Worm (Caenorhabditis elegans) whole organism, dauer: ENCODE measurements around the gene C27D6.12.

Experiments used
- unc-62 ChIP-seq: sonication (generic microtip); optimal IDR thresholded peaks from 2 replicates; lab custom pipeline; 2017; ENCODE audit warnings: missing biosample characterization, missing genetic modification reagents, missing genetic modification characterization

Gene C27D6.12

DNA sequence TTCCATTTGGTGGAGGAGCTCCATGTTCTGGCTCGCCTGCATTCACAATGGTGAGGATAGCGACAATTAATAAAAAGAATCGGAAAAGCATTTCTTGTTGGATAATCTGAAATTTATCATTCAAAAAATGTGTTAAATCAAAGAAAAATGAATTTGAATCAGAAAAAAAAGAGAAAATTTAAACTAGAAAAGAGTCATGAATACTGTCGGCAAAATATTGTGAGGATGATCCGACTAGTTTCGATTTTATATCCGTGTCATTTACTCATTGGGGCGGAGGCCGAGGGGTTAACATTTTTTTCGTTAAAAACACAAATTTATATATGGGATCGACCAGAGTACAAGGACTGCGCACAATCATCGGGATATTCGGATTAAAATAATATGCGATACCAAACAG lies at the start of gene C27D6.12:
TSS of gene C27D6.12 (minus strand) at position 101 of the 400 bp plus-strand sequence.
- no peak for TF ChIP-seq unc-62

DNA sequence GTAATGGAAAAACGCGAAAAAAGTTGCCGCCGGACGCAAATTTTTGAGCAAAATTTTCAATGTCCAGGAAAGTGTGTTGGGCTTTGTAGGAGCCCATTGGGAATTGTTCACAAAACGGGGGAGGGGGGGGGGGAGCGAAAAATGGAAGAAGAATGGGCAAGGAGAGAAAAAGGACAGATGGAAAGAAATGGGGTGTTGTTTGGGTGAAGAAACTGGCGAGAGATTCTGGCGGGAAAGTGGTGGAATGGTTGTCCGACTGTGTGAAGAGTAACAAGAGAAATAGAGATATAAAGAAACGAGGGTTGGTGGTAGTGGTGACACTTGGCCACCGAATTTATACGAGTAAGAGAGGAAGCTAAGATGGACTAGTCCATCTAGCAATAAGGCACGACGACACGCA lies 48.5 kb upstream of the C27D6.12 start:
- no peak for TF ChIP-seq unc-62

DNA sequence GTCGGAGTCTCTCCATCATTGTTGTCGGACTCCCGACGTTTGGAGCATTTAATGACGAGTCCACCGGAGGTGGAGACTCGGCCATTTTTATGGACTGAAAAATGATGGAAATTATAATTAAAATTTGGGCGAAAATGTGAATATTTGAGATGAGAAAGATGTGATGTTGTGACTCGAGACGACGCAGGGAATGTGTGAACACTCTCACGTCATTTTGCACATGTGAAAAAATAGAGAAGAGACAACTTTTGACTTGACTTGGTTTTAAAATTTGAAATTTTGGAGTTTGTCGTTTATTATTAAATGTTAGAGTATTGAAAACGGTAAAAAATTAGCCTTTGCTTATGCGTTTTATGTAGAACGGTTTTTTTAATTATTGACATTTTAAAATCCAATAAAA lies 47.5 kb upstream of the C27D6.12 start, which contains the start of gene dsh-1:
TSS of gene dsh-1 (minus strand) at position 101 of the 400 bp plus-strand sequence.
- TF ChIP-seq unc-62 = no peak

DNA sequence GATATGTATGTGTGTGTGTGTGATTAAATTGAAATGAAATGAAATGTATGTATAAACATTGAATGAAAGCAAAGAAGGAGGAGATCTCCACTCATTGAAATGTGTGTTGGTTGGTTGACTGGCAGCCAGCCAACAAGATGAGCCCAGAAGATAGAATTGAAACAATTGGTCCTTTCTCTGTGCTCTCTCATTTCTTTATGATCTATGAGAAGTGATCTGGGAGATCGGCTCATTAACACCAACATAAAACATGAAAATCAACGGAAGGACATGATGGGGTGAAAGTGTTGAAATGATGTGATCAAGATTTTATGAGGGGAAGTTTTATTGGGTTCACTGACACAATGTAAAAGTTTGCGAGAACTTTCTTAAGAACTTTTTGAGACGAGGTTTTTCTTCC lies 45.0 kb upstream of the C27D6.12 start:
- TF ChIP-seq unc-62 = no peak

DNA sequence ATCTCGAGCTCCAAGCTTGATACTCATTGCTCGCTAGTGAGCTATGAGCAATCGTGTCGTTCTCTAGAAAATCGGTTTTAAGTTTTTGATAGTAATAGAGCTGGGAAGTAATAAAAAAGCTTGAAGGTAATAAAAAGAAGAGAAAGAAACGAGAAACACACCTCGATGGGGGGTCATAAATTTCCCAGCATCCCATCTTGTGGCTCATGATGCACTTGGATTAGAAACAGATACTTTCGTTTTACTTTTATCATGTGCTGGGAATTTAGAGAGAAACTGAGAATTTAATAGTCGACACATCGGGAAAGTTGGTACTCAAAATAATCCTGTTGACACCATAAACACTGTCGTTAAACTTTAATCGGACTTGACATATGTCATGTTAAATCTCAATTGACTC lies 42.8 kb upstream of the C27D6.12 start:
- no peak for TF ChIP-seq unc-62

DNA sequence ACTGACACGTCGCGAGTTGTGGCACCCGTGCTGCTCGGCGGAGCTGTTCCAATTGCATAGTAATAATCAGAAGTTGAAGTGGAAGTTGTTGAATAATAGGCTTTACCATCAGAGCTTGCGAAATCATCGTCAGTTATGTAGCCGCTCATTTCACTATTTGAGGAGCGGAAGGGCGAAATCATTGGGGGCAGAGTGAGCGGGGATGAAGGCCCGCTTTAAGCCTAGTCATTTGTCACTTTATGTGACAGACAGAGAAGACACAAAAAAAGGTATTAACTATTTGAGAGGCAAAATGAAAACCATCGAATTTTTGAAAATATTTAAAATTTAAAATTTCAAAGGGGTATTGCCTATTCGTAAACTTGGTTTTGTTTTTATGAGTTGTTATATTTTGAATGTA lies 40.5 kb upstream of the C27D6.12 start:
- no peak for TF ChIP-seq unc-62

DNA sequence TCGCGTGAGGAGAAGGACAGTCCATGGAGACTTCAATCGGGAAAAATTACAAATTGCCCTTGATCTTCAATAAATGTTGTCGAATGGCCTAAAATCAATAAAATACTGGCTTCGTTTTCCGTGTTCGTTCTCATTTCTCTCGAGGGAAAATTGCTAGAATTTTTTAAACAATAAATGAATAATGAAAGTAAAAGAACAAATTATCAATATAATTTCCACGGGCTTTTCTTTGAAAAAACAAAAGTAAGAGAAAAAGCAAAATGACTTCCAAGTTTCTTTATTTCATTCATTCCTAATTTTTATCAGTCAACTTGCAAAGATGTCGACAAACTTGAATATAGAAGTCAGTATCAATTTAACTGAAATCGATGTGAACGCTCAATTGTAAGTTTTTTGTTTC lies 34.9 kb upstream of the C27D6.12 start, which contains the start of gene C34F11.1:
TSS of gene C34F11.1 (plus strand) at position 301 of the 400 bp plus-strand sequence.
- TF ChIP-seq unc-62 = no peak

DNA sequence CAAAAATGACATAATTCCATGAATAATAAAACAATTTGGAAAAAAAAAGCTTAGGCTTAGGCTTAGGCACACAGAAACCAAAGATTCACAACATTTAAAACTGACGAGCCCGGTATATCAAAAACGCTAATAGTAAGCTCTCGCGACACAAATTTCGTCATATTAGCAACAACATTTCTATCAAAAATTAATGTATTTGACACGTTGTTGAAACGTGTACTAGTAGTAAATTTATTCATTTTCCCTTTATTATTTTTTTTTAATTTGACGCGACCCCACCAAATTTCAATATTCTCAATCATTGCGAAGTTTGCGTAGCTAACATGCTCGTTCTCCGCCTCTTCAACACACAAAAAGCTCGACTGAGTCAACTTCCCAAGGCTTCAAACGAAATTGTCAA lies 34.2 kb upstream of the C27D6.12 start, which contains the start of gene C34F11.2:
TSS of gene C34F11.2 (plus strand) at position 301 of the 400 bp plus-strand sequence.
- TF ChIP-seq unc-62 = no peak

DNA sequence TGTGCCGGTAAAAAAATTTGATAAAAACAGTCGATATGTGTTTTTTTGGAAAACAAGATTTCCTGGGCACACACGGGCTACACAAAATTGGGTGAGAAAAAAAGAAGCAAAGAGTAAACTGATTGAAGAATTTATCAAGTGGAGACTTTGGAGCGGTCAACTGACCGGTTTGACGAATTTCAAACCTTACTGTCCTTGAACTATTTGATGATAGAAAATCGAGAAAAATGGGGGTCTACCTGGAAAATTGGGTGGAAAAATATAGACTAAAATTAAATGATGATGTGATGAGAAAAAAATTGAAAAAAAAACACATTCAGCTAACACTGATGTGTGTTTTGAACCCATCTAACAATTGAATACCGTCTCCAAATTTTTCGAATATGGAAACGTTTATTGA lies 33.0 kb upstream of the C27D6.12 start, which contains the start of gene C34F11.8:
TSS of gene C34F11.8 (minus strand) at position 135 of the 400 bp plus-strand sequence.
- TF ChIP-seq unc-62 = no peak

DNA sequence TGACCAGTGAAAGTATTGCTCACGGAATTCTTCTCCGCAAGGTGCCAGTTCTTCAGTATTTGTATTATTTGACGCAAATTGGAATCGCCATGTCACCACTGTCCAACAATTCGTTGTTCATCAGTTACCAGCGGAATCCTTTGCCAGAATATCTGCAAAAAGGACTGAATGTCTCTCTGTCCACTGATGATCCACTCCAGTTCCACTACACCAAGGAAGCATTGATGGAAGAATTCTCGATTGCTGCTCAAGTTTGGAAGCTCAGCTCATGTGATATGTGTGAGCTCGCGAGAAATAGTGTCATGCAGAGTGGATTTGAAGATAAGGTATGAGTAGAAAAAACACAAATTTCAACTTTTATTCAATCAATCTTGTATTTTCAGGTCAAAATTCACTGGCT lies 31.3 kb upstream of the C27D6.12 start:
- TF ChIP-seq unc-62 = no peak

DNA sequence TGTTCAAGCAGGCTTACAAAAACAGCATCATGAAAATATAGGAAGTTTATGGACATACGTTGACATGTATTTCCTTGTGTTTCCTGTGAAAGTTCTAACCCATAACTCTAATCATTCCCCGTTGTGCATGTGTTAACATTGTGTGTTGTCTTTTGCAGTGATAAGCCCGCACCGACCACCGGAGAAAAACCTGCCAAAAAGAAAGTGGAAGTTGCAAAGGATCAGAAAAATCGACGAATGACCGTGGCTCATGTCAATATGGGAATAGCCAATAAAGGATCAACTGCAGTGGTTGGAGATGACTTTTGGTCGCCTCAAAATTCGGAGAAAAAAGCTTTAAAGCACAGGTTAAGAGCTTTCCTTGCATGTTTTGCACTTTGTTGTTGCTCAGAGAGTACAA lies 27.5 kb upstream of the C27D6.12 start:
- TF ChIP-seq unc-62 = no peak

DNA sequence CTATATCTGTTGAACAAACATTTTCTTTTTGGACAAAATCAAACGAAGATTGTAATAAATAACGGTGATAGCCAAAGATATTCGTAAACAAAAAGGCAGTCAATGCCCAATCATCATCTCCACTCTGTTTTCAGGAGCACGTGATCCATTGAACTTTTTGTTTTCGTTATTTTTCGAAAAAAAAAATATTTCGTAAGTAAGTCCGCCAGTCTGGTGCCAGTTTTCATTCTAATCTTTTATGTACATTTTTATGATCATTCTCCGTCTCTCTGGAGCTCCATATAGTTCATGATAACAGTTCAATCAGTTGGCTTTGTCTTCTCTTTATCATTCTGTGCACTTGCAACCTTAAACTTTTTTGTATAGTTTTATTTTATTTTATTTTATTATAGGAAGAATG lies 25.1 kb upstream of the C27D6.12 start, which contains the start of gene ampd-1:
TSS of gene ampd-1 (plus strand) at position 393 of the 400 bp plus-strand sequence.
- TF ChIP-seq unc-62 = no peak

DNA sequence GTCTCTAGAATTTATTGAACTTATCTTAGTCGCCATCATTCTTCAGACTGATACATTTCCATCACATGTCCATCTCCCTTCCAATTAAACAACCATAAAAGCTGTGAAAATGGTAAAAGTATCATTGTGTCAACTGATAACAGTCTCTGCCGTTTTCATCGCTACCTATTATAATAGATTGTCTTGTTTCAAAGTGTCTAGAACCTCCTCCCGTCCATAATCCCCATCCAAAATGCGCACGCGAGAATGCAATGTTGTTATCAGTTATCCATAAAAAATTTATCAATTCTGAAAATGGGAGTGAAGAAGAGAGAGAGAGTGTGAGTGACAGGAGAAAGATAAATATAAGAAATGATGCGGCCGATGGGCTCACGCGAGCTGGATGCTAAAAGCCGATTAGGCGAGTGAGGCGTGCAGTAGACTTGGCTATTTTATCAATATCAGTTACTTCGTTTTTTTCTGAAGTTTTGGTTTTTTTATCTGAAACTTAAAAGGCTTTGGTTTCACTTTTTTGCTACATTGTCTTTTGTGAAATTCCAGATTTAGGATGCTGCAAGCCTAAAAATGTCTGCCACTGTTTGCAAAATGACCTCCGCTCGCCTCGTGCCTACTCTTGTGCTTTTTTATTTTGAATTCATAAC lies 24.2 kb upstream of the C27D6.12 start:
- TF ChIP-seq unc-62 = no peak

DNA sequence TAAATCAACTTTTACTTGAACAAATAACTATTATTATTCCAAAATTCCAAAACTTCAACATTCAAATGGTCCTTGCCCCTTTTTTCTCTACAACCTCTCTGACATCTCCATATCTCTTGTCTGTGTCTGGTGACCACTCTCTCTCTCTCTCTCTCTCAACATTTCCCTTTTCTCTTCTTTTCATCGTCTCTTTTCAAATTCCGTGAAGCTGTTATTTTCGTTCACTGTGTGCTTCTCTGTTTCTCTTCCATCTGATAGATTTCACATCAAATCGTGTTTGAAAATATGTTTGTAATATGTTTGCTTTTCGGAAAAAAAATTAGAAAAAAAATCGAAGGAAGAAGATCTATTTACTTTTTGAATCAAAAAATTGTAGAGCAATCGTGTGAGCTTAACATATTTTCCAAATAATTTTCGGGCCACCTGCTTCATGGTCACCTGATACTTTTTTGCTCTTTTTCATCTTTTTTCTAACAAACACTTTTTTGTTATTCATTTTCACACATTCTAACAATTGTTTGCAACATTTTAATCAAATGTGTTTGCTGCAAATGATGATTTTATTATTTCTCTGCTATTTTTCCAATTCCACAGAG lies 23.3 kb upstream of the C27D6.12 start:
- no peak for TF ChIP-seq unc-62

DNA sequence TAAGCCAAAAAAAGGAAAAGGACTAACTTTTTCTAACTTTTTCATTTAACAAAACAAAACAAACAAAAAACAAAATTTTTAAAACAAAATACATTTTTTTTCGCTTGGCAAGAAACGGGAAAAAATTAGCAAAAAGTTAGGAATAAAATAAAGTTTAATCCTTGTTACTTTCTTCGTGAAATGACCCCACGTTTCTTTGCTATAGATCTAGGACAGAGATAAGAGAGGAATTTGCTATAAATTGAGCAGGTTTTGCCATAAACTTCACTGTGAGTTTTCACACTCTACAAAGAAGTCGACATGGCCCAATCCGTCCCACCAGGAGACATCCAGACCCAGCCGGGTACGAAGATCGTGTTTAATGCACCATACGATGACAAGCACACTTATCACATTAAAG lies 21.7 kb upstream of the C27D6.12 start, which contains the start of gene msp-50:
TSS of gene msp-50 (plus strand) at position 301 of the 400 bp plus-strand sequence.
- no peak for TF ChIP-seq unc-62

DNA sequence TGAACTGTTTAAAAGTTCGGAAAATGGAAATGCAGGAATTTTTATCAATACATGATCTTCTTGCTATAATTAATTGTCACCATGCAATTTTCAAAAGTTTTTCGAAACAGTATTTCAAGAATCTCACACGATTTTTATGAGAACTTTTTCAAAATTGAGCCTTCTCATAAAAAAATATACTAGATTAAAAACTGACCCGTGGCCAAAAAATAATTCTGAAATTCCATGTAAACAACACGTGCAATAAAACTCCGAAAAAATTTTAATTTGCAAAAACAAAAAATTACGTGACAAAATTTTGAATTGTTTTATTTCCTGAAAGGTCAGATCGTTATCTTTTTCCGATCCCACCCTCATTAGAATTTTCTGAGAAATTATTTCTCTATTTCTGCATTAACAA lies 17.7 kb upstream of the C27D6.12 start, which contains the start of gene C34F11.5:
TSS of gene C34F11.5 (plus strand) at position 301 of the 400 bp plus-strand sequence.
- TF ChIP-seq unc-62 = no peak

DNA sequence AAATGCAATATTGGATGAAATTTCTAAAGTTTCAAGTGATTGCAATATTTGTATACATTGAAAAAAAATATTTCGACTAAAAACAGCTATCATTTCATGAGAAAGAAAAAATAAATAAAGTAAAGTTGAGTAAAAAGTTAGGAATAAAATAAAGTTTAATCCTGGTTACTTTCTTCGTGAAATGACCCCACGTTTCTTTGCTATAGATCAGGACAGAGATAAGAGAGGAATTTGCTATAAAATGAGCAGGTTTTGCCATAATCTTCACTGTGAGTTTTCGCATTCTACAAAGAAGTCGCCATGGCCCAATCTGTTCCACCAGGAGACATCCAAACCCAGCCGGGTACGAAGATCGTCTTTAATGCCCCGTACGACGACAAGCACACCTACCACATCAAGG lies 16.3 kb upstream of the C27D6.12 start, which contains the start of gene msp-49:
TSS of gene msp-49 (plus strand) at position 301 of the 400 bp plus-strand sequence.
- TF ChIP-seq unc-62 = no peak

DNA sequence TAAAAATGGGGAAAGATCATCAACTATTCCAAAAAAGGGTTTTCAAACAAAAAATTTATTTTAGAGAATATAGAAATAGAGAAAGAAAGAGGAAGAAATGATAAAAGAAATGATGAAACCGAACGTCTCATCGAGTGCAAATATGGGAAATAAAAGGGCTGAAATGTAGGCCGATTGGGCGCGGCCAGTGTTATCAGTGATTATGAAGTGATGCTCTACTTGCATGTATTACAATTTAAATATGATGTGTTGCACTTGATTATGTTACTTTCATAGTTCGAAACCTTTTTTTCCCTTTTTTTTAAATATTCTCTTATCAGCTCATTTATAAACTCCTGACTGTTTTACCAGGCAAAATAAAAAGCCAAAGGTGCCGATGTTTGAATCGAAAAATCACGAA lies 14.0 kb upstream of the C27D6.12 start:
- no peak for TF ChIP-seq unc-62
